Worm (Caenorhabditis elegans) whole organism, L1 larva: ENCODE measurements around the gene sdpn-1.

ENCODE experiments used
- C16A3.4 ChIP-seq: fragments of 150-350 bp; optimal IDR thresholded peaks from 2 replicates; lab custom pipeline; 2014; ENCODE audit warnings: missing biosample characterization, missing genetic modification characterization
- F16B12.6 ChIP-seq: fragments of 150-350 bp; optimal IDR thresholded peaks from 2 replicates; lab custom pipeline; 2014; ENCODE audit warnings: missing biosample characterization, missing genetic modification characterization
- aha-1 ChIP-seq: fragments of 150-350 bp; optimal IDR thresholded peaks from 2 replicates; lab custom pipeline; 2014; ENCODE audit warnings: missing biosample characterization, missing genetic modification characterization
- aly-2 ChIP-seq: fragments of 150-350 bp; optimal IDR thresholded peaks from 2 replicates; lab custom pipeline; 2014; ENCODE audit warnings: missing biosample characterization, missing genetic modification characterization
- ama-1 ChIP-seq: fragments of 150-350 bp; optimal IDR thresholded peaks from 2 replicates; lab custom pipeline; 2014
- blmp-1 ChIP-seq: fragments of 150-350 bp; optimal IDR thresholded peaks from 2 replicates; lab custom pipeline; 2014; ENCODE audit warnings: missing biosample characterization, missing genetic modification characterization
- ceh-8 ChIP-seq: fragments of 200-800 bp; sonication (Bioruptor generic); optimal IDR thresholded peaks from 2 replicates; lab custom pipeline; 2018; ENCODE audit warnings: mild to moderate bottlenecking, missing genetic modification characterization, moderate library complexity, missing compliant biosample characterization
- ceh-90 ChIP-seq: sonication (generic microtip); optimal IDR thresholded peaks from 2 replicates; lab custom pipeline; 2016; ENCODE audit warnings: missing genetic modification characterization, missing compliant biosample characterization
- ces-1 ChIP-seq: fragments of 150-350 bp; optimal IDR thresholded peaks from 2 replicates; lab custom pipeline; 2014; ENCODE audit warnings: missing biosample characterization, missing genetic modification reagents, missing genetic modification characterization
- efl-1 ChIP-seq, 4 experiments: fragments of 150-350 bp; optimal IDR thresholded peaks in 3 of 4; peaks in 1 of 4; 1 replicate in 1 of 4; 2 replicates in 3 of 4; lab custom pipeline; 2014; ENCODE audit warnings: missing biosample characterization in 2 of 4, missing genetic modification characterization in 2 of 4, missing genetic modification reagents in 2 of 4
- efl-3 ChIP-seq: fragments of 200-800 bp; sonication (Bioruptor generic); optimal IDR thresholded peaks from 2 replicates; lab custom pipeline; 2018; ENCODE audit warnings: mild to moderate bottlenecking, missing genetic modification characterization, missing compliant biosample characterization
- egl-13 ChIP-seq: sonication (generic microtip); optimal IDR thresholded peaks from 2 replicates; lab custom pipeline; 2016; ENCODE audit warnings: missing genotype, missing genetic modification reagents, missing genetic modification characterization, missing compliant biosample characterization
- elt-2 ChIP-seq: sonication (generic microtip); optimal IDR thresholded peaks from 2 replicates; lab custom pipeline; 2016; ENCODE audit warnings: missing genetic modification characterization, mild to moderate bottlenecking, inconsistent platforms, missing compliant biosample characterization, missing genetic modification reagents
- elt-3 ChIP-seq, 6 experiments: fragments of 150-350 bp in 1 of 6; sonication (generic microtip); optimal IDR thresholded peaks; 2 replicates each; lab custom pipeline; 2017 to 2018; ENCODE audit warnings: missing biosample characterization in 6 of 6, missing genetic modification characterization in 6 of 6, inconsistent platforms in 1 of 6
- fkh-10 ChIP-seq: sonication (generic microtip); optimal IDR thresholded peaks from 2 replicates; lab custom pipeline; 2017; ENCODE audit warnings: missing biosample characterization, missing genetic modification reagents, missing genetic modification characterization
- fkh-4 ChIP-seq: sonication (generic microtip); optimal IDR thresholded peaks from 2 replicates; lab custom pipeline; 2016; ENCODE audit warnings: missing compliant biosample characterization, missing genetic modification characterization, borderline replicate concordance
- fos-1 ChIP-seq: fragments of 150-350 bp; optimal IDR thresholded peaks from 2 replicates; lab custom pipeline; 2014; ENCODE audit warnings: missing biosample characterization, missing genetic modification characterization
- hlh-17 ChIP-seq: fragments of 200-800 bp; sonication (Bioruptor generic); optimal IDR thresholded peaks from 2 replicates; lab custom pipeline; 2018; ENCODE audit warnings: missing genetic modification characterization, mild to moderate bottlenecking, missing compliant biosample characterization, moderate library complexity, borderline replicate concordance
- hpl-2 ChIP-seq: fragments of 150-350 bp; optimal IDR thresholded peaks from 2 replicates; lab custom pipeline; 2014; ENCODE audit warnings: missing biosample characterization, missing genetic modification reagents, missing genetic modification characterization
- jun-1 ChIP-seq: fragments of 150-350 bp; optimal IDR thresholded peaks from 2 replicates; lab custom pipeline; 2014; ENCODE audit warnings: missing biosample characterization, missing genetic modification reagents, missing genetic modification characterization
- lin-13 ChIP-seq: fragments of 150-350 bp; optimal IDR thresholded peaks from 2 replicates; lab custom pipeline; 2014; ENCODE audit warnings: missing biosample characterization, missing genetic modification reagents, missing genetic modification characterization
- lin-14 ChIP-seq: fragments of 200-800 bp; sonication (Bioruptor generic); optimal IDR thresholded peaks from 2 replicates; lab custom pipeline; 2018; ENCODE audit warnings: mild to moderate bottlenecking, missing genetic modification characterization, moderate library complexity, missing compliant biosample characterization
- lin-35 ChIP-seq, 2 experiments: fragments of 150-350 bp; optimal IDR thresholded peaks; 2 replicates each; lab custom pipeline; 2014; ENCODE audit warnings: missing biosample characterization in 2 of 2, missing genetic modification characterization in 2 of 2, missing genetic modification reagents in 2 of 2
- lin-39 ChIP-seq: fragments of 150-350 bp; optimal IDR thresholded peaks from 2 replicates; lab custom pipeline; 2014; ENCODE audit warnings: missing biosample characterization, missing genetic modification reagents, missing genetic modification characterization
- lir-3 ChIP-seq: sonication (generic microtip); optimal IDR thresholded peaks from 2 replicates; lab custom pipeline; 2016; ENCODE audit warnings: mild to moderate bottlenecking, missing genetic modification characterization, moderate library complexity, missing compliant biosample characterization; ENCODE audit not compliant: poor library complexity
- lsy-2 ChIP-seq, 2 experiments: fragments of 150-350 bp; optimal IDR thresholded peaks; 2 replicates each; lab custom pipeline; 2014; ENCODE audit warnings: missing biosample characterization in 2 of 2, missing genetic modification characterization in 2 of 2
- mab-9 ChIP-seq: fragments of 200-800 bp; sonication (Bioruptor generic); IDR thresholded peaks from 2 replicates; pipeline ENCODE4 v1.3.6; 2022; ENCODE audit warnings: missing genetic modification reagents, missing genetic modification characterization, missing compliant biosample characterization
- mep-1 ChIP-seq: fragments of 150-350 bp; optimal IDR thresholded peaks from 2 replicates; lab custom pipeline; 2014; ENCODE audit warnings: missing biosample characterization, missing genetic modification characterization
- nhr-11 ChIP-seq: fragments of 150-350 bp; optimal IDR thresholded peaks from 2 replicates; lab custom pipeline; 2014; ENCODE audit warnings: missing biosample characterization, missing genetic modification characterization
- nhr-20 ChIP-seq: sonication (generic microtip); optimal IDR thresholded peaks from 2 replicates; lab custom pipeline; 2016; ENCODE audit warnings: mild to moderate bottlenecking, missing genetic modification characterization, missing compliant biosample characterization
- nhr-237 ChIP-seq: fragments of 150-350 bp; optimal IDR thresholded peaks from 2 replicates; lab custom pipeline; 2014; ENCODE audit warnings: missing biosample characterization, missing genetic modification characterization
- nhr-28 ChIP-seq: fragments of 150-350 bp; optimal IDR thresholded peaks from 2 replicates; lab custom pipeline; 2014; ENCODE audit warnings: missing biosample characterization, missing genetic modification characterization
- nhr-47 ChIP-seq: sonication (generic microtip); optimal IDR thresholded peaks from 2 replicates; lab custom pipeline; 2016; ENCODE audit warnings: mild to moderate bottlenecking, missing genetic modification characterization, moderate library complexity, missing compliant biosample characterization
- nhr-71 ChIP-seq: sonication (generic microtip); optimal IDR thresholded peaks from 2 replicates; lab custom pipeline; 2016; ENCODE audit warnings: mild to moderate bottlenecking, missing genetic modification characterization, moderate library complexity, missing compliant biosample characterization
- nhr-77 ChIP-seq: fragments of 150-350 bp; optimal IDR thresholded peaks from 2 replicates; lab custom pipeline; 2014; ENCODE audit warnings: missing biosample characterization, missing genetic modification characterization
- nhr-85 ChIP-seq: sonication (generic microtip); peaks from one replicate; lab custom pipeline; 2016; ENCODE audit warnings: missing genetic modification characterization, inconsistent platforms, missing compliant biosample characterization
- nhr-90 ChIP-seq: sonication (generic microtip); optimal IDR thresholded peaks from 2 replicates; lab custom pipeline; 2016; ENCODE audit warnings: mild to moderate bottlenecking, missing genetic modification characterization, missing compliant biosample characterization; ENCODE audit not compliant: poor library complexity
- pax-3 ChIP-seq: fragments of 200-800 bp; sonication (Bioruptor generic); optimal IDR thresholded peaks from 2 replicates; lab custom pipeline; 2018; ENCODE audit warnings: mild to moderate bottlenecking, missing genetic modification characterization, moderate library complexity, missing compliant biosample characterization
- rnt-1 ChIP-seq: sonication (generic microtip); optimal IDR thresholded peaks from 2 replicates; lab custom pipeline; 2016; ENCODE audit warnings: mild to moderate bottlenecking, missing genetic modification characterization, moderate library complexity, missing compliant biosample characterization
- snu-23 ChIP-seq: sonication (generic microtip); optimal IDR thresholded peaks from 2 replicates; lab custom pipeline; 2016; ENCODE audit warnings: missing genetic modification characterization, missing compliant biosample characterization
- sox-4 ChIP-seq: sonication (generic microtip); optimal IDR thresholded peaks from 2 replicates; lab custom pipeline; 2016; ENCODE audit warnings: missing genetic modification characterization, missing compliant biosample characterization
- swsn-7 ChIP-seq: sonication (generic microtip); optimal IDR thresholded peaks from 2 replicates; lab custom pipeline; 2016; ENCODE audit warnings: missing genetic modification characterization, missing compliant biosample characterization
- tbx-2 ChIP-seq: sonication (generic microtip); optimal IDR thresholded peaks from 2 replicates; lab custom pipeline; 2016; ENCODE audit warnings: missing genetic modification characterization, missing compliant biosample characterization
- tlp-1 ChIP-seq: fragments of 150-350 bp; optimal IDR thresholded peaks from 2 replicates; lab custom pipeline; 2014; ENCODE audit warnings: missing biosample characterization, missing genetic modification characterization
- unc-130 ChIP-seq: fragments of 150-350 bp; optimal IDR thresholded peaks from 2 replicates; lab custom pipeline; 2017; ENCODE audit warnings: missing biosample characterization, missing genetic modification characterization, inconsistent platforms
- unc-62 ChIP-seq: fragments of 150-350 bp; optimal IDR thresholded peaks from 2 replicates; lab custom pipeline; 2014; ENCODE audit warnings: missing biosample characterization, missing genetic modification reagents, missing genetic modification characterization
- unc-86 ChIP-seq: sonication (generic microtip); optimal IDR thresholded peaks from 2 replicates; lab custom pipeline; 2016; ENCODE audit warnings: missing genetic modification characterization, missing compliant biosample characterization
- unc-98 ChIP-seq: fragments of 200-800 bp; sonication (Bioruptor generic); IDR thresholded peaks from 2 replicates; pipeline ENCODE4 v1.3.6; 2022; ENCODE audit warnings: missing genetic modification characterization, missing compliant biosample characterization
- vab-15 ChIP-seq: sonication (generic microtip); optimal IDR thresholded peaks from 2 replicates; lab custom pipeline; 2017; ENCODE audit warnings: missing genotype, mild to moderate bottlenecking, missing genetic modification characterization, missing compliant biosample characterization
- xbp-1 ChIP-seq: sonication (generic microtip); optimal IDR thresholded peaks from 2 replicates; lab custom pipeline; 2016; ENCODE audit warnings: missing genetic modification characterization, missing compliant biosample characterization
- zag-1 ChIP-seq: fragments of 150-350 bp; optimal IDR thresholded peaks from 2 replicates; lab custom pipeline; 2014; ENCODE audit warnings: missing biosample characterization, missing genetic modification characterization
- zip-4 ChIP-seq: fragments of 200-800 bp; sonication (Bioruptor generic); optimal IDR thresholded peaks from 2 replicates; lab custom pipeline; 2018; ENCODE audit warnings: mild to moderate bottlenecking, missing genetic modification characterization, moderate library complexity, missing compliant biosample characterization
- ztf-11 ChIP-seq, 2 experiments: sonication (generic microtip); optimal IDR thresholded peaks; 2 replicates each; lab custom pipeline; 2016 to 2017; ENCODE audit warnings: missing genetic modification characterization in 2 of 2, missing biosample characterization in 1 of 2, missing compliant biosample characterization in 1 of 2
- ztf-4 ChIP-seq: fragments of 150-350 bp; optimal IDR thresholded peaks from 2 replicates; lab custom pipeline; 2014; ENCODE audit warnings: missing biosample characterization, missing genetic modification characterization

sdpn-1 gene

DNA sequence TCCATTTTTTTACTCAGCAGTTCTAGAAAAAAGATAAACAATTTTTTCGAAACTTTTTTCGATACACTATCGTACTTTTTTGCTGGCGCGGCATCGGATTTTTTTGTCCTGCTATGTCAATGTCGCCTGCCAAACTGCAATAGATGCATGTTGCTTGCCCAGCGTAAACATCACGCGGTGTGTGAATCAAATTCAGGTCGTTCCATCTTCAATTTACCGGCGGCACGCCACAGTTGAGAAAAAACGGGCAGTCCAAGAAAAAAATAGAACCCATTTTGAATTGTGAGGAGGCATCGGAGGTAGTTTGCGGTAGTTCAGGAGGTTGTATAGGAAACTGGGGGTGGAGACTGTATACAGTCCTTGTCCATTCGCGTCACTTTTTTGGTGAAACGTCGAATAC is 20.4 kb upstream of the sdpn-1 start:
- TF ChIP-seq nhr-28 (tag; lab: Kevin White, UChicago): no peak
- TF ChIP-seq jun-1 (tag; lab: Kevin White, UChicago): no peak
- TF ChIP-seq C16A3.4 (tag; lab: Kevin White, UChicago): peak; percentile 47
- no peak for TF ChIP-seq zag-1 (tag; lab: Kevin White, UChicago)
- TF ChIP-seq lin-14 (GFP tag; lab: Kevin White, UChicago): peak; percentile 85
- no peak for TF ChIP-seq hlh-17 (GFP tag; lab: Kevin White, UChicago)
- TF ChIP-seq tbx-2: no peak
- TF ChIP-seq unc-62 (GFP tag; lab: Kevin White, UChicago): no peak
- peak; percentile 47 for TF ChIP-seq nhr-20
- TF ChIP-seq vab-15 (tag; lab: Kevin White, UChicago): no peak
- TF ChIP-seq tlp-1 (tag; lab: Kevin White, UChicago): no peak
- no peak for TF ChIP-seq F16B12.6
- TF ChIP-seq fkh-4 (tag; lab: Kevin White, UChicago): no peak
- no peak for TF ChIP-seq egl-13 (tag; lab: Kevin White, UChicago)
- TF ChIP-seq aly-2: no peak
- TF ChIP-seq ces-1 (GFP tag; lab: Kevin White, UChicago): no peak
- no peak for TF ChIP-seq elt-2 (tag; lab: Kevin White, UChicago)
- TF ChIP-seq nhr-77 (tag; lab: Kevin White, UChicago): no peak
- peak; percentile 5 to 23 for TF ChIP-seq lsy-2 (tag; optimal IDR thresholded peaks at IDR 0.05; lab: Kevin White, UChicago)
- no peak for TF ChIP-seq unc-98 (GFP tag; lab: Robert Waterston, UW)
- TF ChIP-seq xbp-1 (tag; lab: Kevin White, UChicago): no peak
- peak in 3 of 6 experiments; percentile 14 to 43 (median 18) for TF ChIP-seq elt-3 (tag; optimal IDR thresholded peaks at IDR 0.05; lab: Kevin White, UChicago)
- TF ChIP-seq lin-39 (tag; lab: Kevin White, UChicago): no peak
- TF ChIP-seq unc-86 (tag; lab: Kevin White, UChicago): no peak
- no peak for TF ChIP-seq efl-3
- peak; percentile 20 for TF ChIP-seq nhr-90 (tag; lab: Kevin White, UChicago)
- TF ChIP-seq pax-3: no peak
- peak; percentile 43 for TF ChIP-seq unc-130 (tag; lab: Kevin White, UChicago)
- TF ChIP-seq aha-1 (tag; lab: Kevin White, UChicago): no peak
- TF ChIP-seq ceh-90 (tag; lab: Kevin White, UChicago): no peak
- TF ChIP-seq nhr-71: peak; percentile 65
- no peak for TF ChIP-seq ztf-11 (tag; optimal IDR thresholded peaks at IDR 0.05; lab: Kevin White, UChicago)
- no peak for TF ChIP-seq nhr-237
- TF ChIP-seq fkh-10 (GFP tag; lab: Kevin White, UChicago): no peak
- TF ChIP-seq fos-1 (tag; lab: Kevin White, UChicago): no peak
- peak; percentile 73 for TF ChIP-seq nhr-85 (tag; lab: Kevin White, UChicago)
- TF ChIP-seq swsn-7: no peak
- TF ChIP-seq lin-35 (GFP tag; optimal IDR thresholded peaks at IDR 0.05; lab: Kevin White, UChicago): peak in 1 of 2 experiments; percentile 62
- peak; percentile 64 for TF ChIP-seq snu-23 (GFP tag; lab: Kevin White, UChicago)
- TF ChIP-seq rnt-1 (tag; lab: Kevin White, UChicago): peak; percentile 44
- peak; percentile 2 for TF ChIP-seq blmp-1 (tag; lab: Kevin White, UChicago)
- no peak for TF ChIP-seq ztf-4 (tag; lab: Kevin White, UChicago)
- peak; percentile 9 for TF ChIP-seq nhr-47 (tag; lab: Kevin White, UChicago)
- TF ChIP-seq sox-4 (tag; lab: Kevin White, UChicago): no peak
- no peak for TF ChIP-seq efl-1 (optimal IDR thresholded peaks at IDR 0.05; lab: Kevin White, UChicago)
- TF ChIP-seq efl-1 (GFP tag; optimal IDR thresholded peaks at IDR 0.05 in 1 of 2; lab: Kevin White, UChicago): peak in 1 of 2 experiments; percentile 55
- TF ChIP-seq zip-4 (GFP tag; lab: Kevin White, UChicago): no peak
- TF ChIP-seq ceh-8: no peak
- no peak for TF ChIP-seq lin-13
- no peak for TF ChIP-seq hpl-2 (GFP tag; lab: Kevin White, UChicago)
- TF ChIP-seq ama-1 (lab: Kevin White, UChicago): peak; percentile 10
- no peak for TF ChIP-seq nhr-11
- no peak for TF ChIP-seq lir-3 (tag; lab: Kevin White, UChicago)
- TF ChIP-seq mep-1 (tag; lab: Kevin White, UChicago): no peak
- no peak for TF ChIP-seq mab-9 (GFP tag; lab: Robert Waterston, UW)
